Fruit fly (Drosophila melanogaster) whole organism, adult: Measurements from ENCODE around the gene Pif1.

Experiments used
- CG11617 ChIP-seq: fragments of 200-800 bp; sonication (Bioruptor generic); optimal IDR thresholded peaks from 2 replicates; lab custom pipeline; 2017; ENCODE audit warnings: mild to moderate bottlenecking, missing biosample characterization, missing genetic modification reagents, missing genetic modification characterization
- CG12768 ChIP-seq: fragments of 200-800 bp; sonication (Bioruptor generic); optimal IDR thresholded peaks from 2 replicates; lab custom pipeline; 2017; ENCODE audit warnings: missing biosample characterization, missing genetic modification characterization, mild to moderate bottlenecking, moderate library complexity, missing genetic modification reagents
- CG14711 ChIP-seq: fragments of 200-800 bp; sonication (Bioruptor generic); optimal IDR thresholded peaks from 2 replicates; lab custom pipeline; 2018; ENCODE audit warnings: missing biosample characterization, mild to moderate bottlenecking, missing genetic modification characterization, moderate library complexity
- CG1620 ChIP-seq: fragments of 200-800 bp; sonication (Bioruptor generic); optimal IDR thresholded peaks from 2 replicates; lab custom pipeline; 2016; ENCODE audit warnings: missing biosample characterization, missing genetic modification characterization
- CG33017 ChIP-seq: fragments of 200-800 bp; sonication (Bioruptor generic); optimal IDR thresholded peaks from 2 replicates; lab custom pipeline; 2018; ENCODE audit warnings: missing biosample characterization, mild to moderate bottlenecking, missing genetic modification characterization, moderate library complexity
- CG5204 ChIP-seq: fragments of 200-800 bp; sonication (Bioruptor generic); optimal IDR thresholded peaks from 2 replicates; lab custom pipeline; 2016; ENCODE audit warnings: missing biosample characterization, missing genetic modification characterization
- CG7045 ChIP-seq: fragments of 200-800 bp; sonication (Bioruptor generic); optimal IDR thresholded peaks from 2 replicates; lab custom pipeline; 2017; ENCODE audit warnings: missing biosample characterization, mild to moderate bottlenecking, missing genetic modification characterization
- CG7101 ChIP-seq: fragments of 200-800 bp; sonication (Bioruptor generic); optimal IDR thresholded peaks from 2 replicates; lab custom pipeline; 2018; ENCODE audit warnings: missing biosample characterization, mild to moderate bottlenecking, missing genetic modification characterization, moderate library complexity
- Clk ChIP-seq: fragments of 200-800 bp; sonication (Bioruptor generic); optimal IDR thresholded peaks from 2 replicates; lab custom pipeline; 2017; ENCODE audit warnings: missing biosample characterization, missing genetic modification characterization
- Crg-1 ChIP-seq: fragments of 200-800 bp; sonication (Bioruptor generic); optimal IDR thresholded peaks from 2 replicates; lab custom pipeline; 2016; ENCODE audit warnings: missing biosample characterization, missing genetic modification characterization
- Hr96 ChIP-seq: fragments of 200-800 bp; sonication (Bioruptor generic); optimal IDR thresholded peaks from 2 replicates; lab custom pipeline; 2016; ENCODE audit warnings: missing biosample characterization, missing genetic modification characterization
- Mnt ChIP-seq: fragments of 200-800 bp; sonication (Bioruptor generic); optimal IDR thresholded peaks from 2 replicates; lab custom pipeline; 2016; ENCODE audit warnings: missing biosample characterization, mild to moderate bottlenecking, missing genetic modification characterization
- bab1 ChIP-seq: fragments of 200-800 bp; sonication (Bioruptor generic); optimal IDR thresholded peaks from 3 replicates; lab custom pipeline; 2019; ENCODE audit warnings: missing biosample characterization, mild to moderate bottlenecking, missing genetic modification characterization, moderate library complexity
- cic ChIP-seq: fragments of 200-800 bp; sonication (Bioruptor generic); optimal IDR thresholded peaks from 2 replicates; lab custom pipeline; 2017; ENCODE audit warnings: missing biosample characterization, mild to moderate bottlenecking, missing genetic modification characterization, moderate library complexity
- cnc ChIP-seq, 2 experiments: fragments of >200 bp; optimal IDR thresholded peaks; 2 replicates each; lab custom pipeline; 2017
- kay ChIP-seq: fragments of 200-800 bp; sonication (Bioruptor generic); peaks from one replicate; lab custom pipeline; 2016; ENCODE audit warnings: missing biosample characterization, missing genetic modification characterization, borderline replicate concordance
- ovo ChIP-seq: fragments of 200-800 bp; sonication (Bioruptor generic); optimal IDR thresholded peaks from 2 replicates; lab custom pipeline; 2016; ENCODE audit warnings: missing biosample characterization, missing genetic modification characterization
- pad ChIP-seq: fragments of 200-800 bp; sonication (Bioruptor generic); optimal IDR thresholded peaks from 3 replicates; lab custom pipeline; 2017; ENCODE audit warnings: missing biosample characterization, missing genetic modification characterization, mild to moderate bottlenecking, moderate library complexity, missing genetic modification reagents
- tj ChIP-seq: fragments of 200-800 bp; sonication (Bioruptor generic); optimal IDR thresholded peaks from 3 replicates; lab custom pipeline; 2017; ENCODE audit warnings: missing biosample characterization, mild to moderate bottlenecking, missing genetic modification characterization, moderate library complexity
- toe ChIP-seq: fragments of 200-800 bp; sonication (Bioruptor generic); optimal IDR thresholded peaks from 2 replicates; lab custom pipeline; 2016; ENCODE audit warnings: missing biosample characterization, missing genetic modification characterization

Gene Pif1

DNA sequence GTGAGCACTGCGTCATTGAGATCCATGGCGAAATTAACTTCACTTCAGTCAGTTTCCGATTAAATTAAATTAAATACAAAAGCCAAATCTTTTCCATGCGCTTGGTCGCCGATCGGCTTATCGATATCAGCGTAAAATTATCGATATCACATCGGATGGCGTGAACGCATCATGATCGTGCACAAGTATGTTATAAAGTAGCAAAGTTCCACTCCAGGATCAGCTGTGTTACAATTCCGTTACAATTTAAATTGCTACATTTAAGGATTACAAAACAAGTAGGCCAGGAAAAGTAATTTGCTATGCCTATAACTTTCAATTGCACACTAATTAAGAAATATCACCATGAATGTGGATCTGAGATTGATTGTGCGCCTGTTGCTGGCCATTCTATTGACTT lies at the start of gene Pif1, which contains the start of gene CG31776:
Pif1 (minus strand) TSS at position 136 of the 400 bp plus-strand sequence.
CG31776 (plus strand) TSS at position 314 of the 400 bp plus-strand sequence.
- TF ChIP-seq CG14711 (tag; lab: Kevin White, UChicago) (no peak), ovo (GFP tag; lab: Kevin White, UChicago) (no peak), Crg-1 (GFP tag; lab: Kevin White, UChicago) (no peak), tj (GFP tag; lab: Kevin White, UChicago) (no peak), bab1 (GFP tag; lab: Kevin White, UChicago) (peak; percentile 40), CG7045 (GFP tag; lab: Kevin White, UChicago) (no peak), cnc (optimal IDR thresholded peaks at IDR 0.05; lab: Kevin White, UChicago) (peak in 1 of 2 experiments; percentile 12), Mnt (GFP tag; lab: Kevin White, UChicago) (peak; percentile 70)

DNA sequence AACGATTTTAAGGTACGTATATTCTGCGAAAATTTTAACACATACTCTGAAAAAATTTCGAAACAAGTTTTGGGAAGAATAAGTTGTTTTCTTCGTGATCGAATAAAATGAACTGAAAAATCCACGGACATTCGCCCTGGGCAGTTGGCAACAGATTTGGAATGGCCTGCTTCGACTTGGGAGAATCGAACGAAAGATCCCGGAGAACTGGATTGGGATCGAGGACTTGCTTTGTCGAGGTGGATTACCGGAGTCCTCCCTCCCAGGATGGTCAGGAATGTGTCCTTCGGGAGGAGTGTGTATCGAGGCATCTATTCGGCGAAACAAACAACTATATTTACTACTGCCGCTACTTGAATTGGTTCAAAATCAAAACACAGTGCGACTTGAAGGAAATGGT lies 49.7 kb upstream of the Pif1 start, which contains the start of the genes CG3213 and CG8851:
CG3213 (minus strand) TSS at position 101 of the 400 bp plus-strand sequence.
CG8851 (plus strand) TSS at position 127 of the 400 bp plus-strand sequence.
- no peak for TF ChIP-seq Hr96
- TF ChIP-seq kay (GFP tag; lab: Kevin White, UChicago): no peak
- TF ChIP-seq cnc (optimal IDR thresholded peaks at IDR 0.05; lab: Kevin White, UChicago): no peak
- no peak for TF ChIP-seq bab1 (GFP tag; lab: Kevin White, UChicago)
- TF ChIP-seq CG11617 (GFP tag; lab: Kevin White, UChicago): no peak
- no peak for TF ChIP-seq pad
- TF ChIP-seq Clk (GFP tag; lab: Kevin White, UChicago): no peak
- no peak for TF ChIP-seq tj (GFP tag; lab: Kevin White, UChicago)
- TF ChIP-seq CG33017 (tag; lab: Kevin White, UChicago): no peak
- no peak for TF ChIP-seq CG12768 (GFP tag; lab: Kevin White, UChicago)
- TF ChIP-seq cic (GFP tag; lab: Kevin White, UChicago): no peak
- TF ChIP-seq CG5204: no peak
- TF ChIP-seq CG1620 (GFP tag; lab: Kevin White, UChicago): no peak
- no peak for TF ChIP-seq Crg-1 (GFP tag; lab: Kevin White, UChicago)
- TF ChIP-seq Mnt (GFP tag; lab: Kevin White, UChicago): no peak
- TF ChIP-seq ovo (GFP tag; lab: Kevin White, UChicago): no peak
- TF ChIP-seq CG7045 (GFP tag; lab: Kevin White, UChicago): no peak
- no peak for TF ChIP-seq CG7101 (tag; lab: Kevin White, UChicago)

DNA sequence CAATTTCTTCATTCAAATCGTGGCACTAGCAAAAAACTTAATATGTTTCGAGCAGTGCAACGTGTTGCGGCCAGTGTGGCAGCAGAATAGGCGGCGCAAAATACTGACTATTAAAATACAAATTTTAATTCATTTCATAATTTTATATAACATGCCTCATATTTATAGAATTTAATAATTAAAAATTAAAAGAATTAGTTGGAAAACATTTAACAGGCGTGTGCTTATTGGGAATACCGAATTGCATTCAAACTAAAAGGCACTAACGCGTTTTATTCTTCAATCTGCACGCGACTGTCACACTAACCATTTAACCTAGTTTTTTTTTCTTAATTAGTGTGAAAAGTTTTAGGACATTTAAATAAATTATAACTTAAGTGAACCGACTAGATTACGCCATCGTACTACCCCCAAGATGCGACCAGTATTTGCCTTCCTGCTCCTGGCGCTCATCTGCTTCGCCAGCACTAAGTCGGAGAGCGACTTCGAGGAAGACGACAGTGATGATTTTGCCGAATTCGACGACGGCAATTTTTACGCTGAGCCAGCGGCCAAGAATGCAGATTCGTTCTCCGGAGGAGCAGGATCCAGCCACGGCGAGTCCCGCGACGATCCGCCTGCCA lies 44.9 kb upstream of the Pif1 start, which contains the start of the genes LeuRS and CG17593:
LeuRS (minus strand) TSS at position 88 of the 623 bp plus-strand sequence.
CG17593 (plus strand) TSS at position 304 of the 623 bp plus-strand sequence.
- peak; percentile 76 for TF ChIP-seq kay (GFP tag; lab: Kevin White, UChicago)
- TF ChIP-seq Clk (GFP tag; lab: Kevin White, UChicago): no peak
- no peak for TF ChIP-seq cic (GFP tag; lab: Kevin White, UChicago)
- TF ChIP-seq Mnt (GFP tag; lab: Kevin White, UChicago): peak; percentile 75
- TF ChIP-seq tj (GFP tag; lab: Kevin White, UChicago): peak; percentile 50
- TF ChIP-seq CG12768 (GFP tag; lab: Kevin White, UChicago): no peak
- TF ChIP-seq bab1 (GFP tag; lab: Kevin White, UChicago): peak; percentile 9

DNA sequence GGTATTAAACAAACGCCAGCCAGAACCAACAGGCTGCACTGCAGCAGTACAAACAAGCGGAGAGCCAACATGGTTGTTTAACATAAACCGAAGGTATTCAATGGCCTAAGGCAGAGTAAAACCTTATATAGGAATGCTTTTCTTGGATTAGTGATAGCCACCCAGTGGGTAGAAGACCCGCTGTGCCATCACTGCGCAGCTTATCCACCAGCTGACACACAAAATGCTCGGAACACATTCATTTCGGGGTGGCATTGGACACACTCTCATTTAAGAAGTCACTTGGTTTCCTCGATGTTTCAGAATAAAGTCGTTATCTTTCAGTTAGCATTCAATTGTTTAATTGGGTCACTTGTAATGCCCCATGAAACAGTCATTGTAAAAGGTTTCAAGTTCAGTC lies 40.2 kb upstream of the Pif1 start, which contains the start of gene CG31954:
CG31954 (minus strand) TSS at position 101 of the 400 bp plus-strand sequence.
- TF ChIP-seq CG7101 (tag; lab: Kevin White, UChicago): no peak
- TF ChIP-seq CG14711 (tag; lab: Kevin White, UChicago): no peak
- TF ChIP-seq CG5204: no peak
- TF ChIP-seq tj (GFP tag; lab: Kevin White, UChicago): no peak
- no peak for TF ChIP-seq CG1620 (GFP tag; lab: Kevin White, UChicago)
- TF ChIP-seq cnc (optimal IDR thresholded peaks at IDR 0.05; lab: Kevin White, UChicago): no peak
- no peak for TF ChIP-seq CG12768 (GFP tag; lab: Kevin White, UChicago)
- TF ChIP-seq pad: no peak
- TF ChIP-seq kay (GFP tag; lab: Kevin White, UChicago): no peak
- no peak for TF ChIP-seq Crg-1 (GFP tag; lab: Kevin White, UChicago)
- TF ChIP-seq toe (GFP tag; lab: Kevin White, UChicago): no peak
- TF ChIP-seq bab1 (GFP tag; lab: Kevin White, UChicago): no peak
- no peak for TF ChIP-seq CG7045 (GFP tag; lab: Kevin White, UChicago)

DNA sequence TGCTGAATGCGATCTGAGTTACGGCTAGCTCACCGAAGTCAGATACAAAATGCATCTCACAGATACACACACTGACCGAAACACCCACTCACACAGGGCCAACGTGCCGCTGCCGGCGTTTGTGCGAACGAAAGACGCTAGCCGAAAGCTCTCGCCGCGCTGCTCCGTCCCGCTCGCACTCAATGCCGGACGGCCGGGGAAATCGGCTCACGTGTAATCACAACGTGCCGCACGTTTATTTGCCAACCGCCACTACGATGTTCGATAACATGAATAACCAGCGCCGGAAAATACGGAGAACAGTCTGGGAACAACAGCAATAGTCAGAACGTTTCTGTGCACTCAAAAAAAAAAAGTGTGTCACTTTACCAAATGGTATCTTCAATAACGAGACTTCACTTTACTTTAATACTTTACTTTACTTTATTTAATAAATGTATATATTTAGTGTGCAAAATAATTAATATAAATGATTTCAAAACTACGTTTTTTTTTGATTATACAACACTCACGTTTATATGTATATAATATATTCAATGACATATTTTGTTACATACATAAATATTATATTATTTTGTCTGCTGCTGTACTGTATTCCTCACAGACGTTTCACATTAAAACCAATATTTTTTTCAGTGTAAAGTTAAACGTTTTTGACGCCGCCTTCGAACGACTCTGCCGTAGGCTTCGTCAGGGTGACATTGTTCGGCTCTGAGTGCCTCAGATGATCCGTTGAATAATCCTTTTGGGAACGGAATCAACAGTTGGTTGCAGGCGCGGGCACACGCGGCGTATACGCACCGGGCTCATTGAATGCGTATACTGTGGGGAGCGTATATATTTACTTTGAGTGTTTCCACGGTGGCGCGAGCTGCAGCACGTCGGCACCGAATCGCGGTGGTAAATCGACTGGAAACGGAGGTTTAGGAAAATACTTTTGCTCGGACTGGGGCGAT lies 37.7 kb upstream of the Pif1 start, which contains the start of gene tim:
tim (minus strand) TSS at position 911 of the 956 bp plus-strand sequence.
- TF ChIP-seq Clk (GFP tag; lab: Kevin White, UChicago) (peak; percentile 98), CG7101 (tag; lab: Kevin White, UChicago) (peak; percentile 94), CG33017 (tag; lab: Kevin White, UChicago) (peak; percentile 94), tj (GFP tag; lab: Kevin White, UChicago) (peak; percentile 52), CG5204 (peak; percentile 13), cic (GFP tag; lab: Kevin White, UChicago) (peak; percentile 92), toe (GFP tag; lab: Kevin White, UChicago) (peak; percentile 36), Hr96 (peak; percentile 1), Mnt (GFP tag; lab: Kevin White, UChicago) (peak; percentile 89), cnc (optimal IDR thresholded peaks at IDR 0.05; lab: Kevin White, UChicago) (no peak), CG1620 (GFP tag; lab: Kevin White, UChicago) (no peak), CG12768 (GFP tag; lab: Kevin White, UChicago) (peak; percentile 68), pad (peak; percentile 72), CG11617 (GFP tag; lab: Kevin White, UChicago) (peak; percentile 95), kay (GFP tag; lab: Kevin White, UChicago) (peak; percentile 43), CG7045 (GFP tag; lab: Kevin White, UChicago) (peak; percentile 90), CG14711 (tag; lab: Kevin White, UChicago) (peak; percentile 77), bab1 (GFP tag; lab: Kevin White, UChicago) (peak; percentile 62), ovo (GFP tag; lab: Kevin White, UChicago) (peak; percentile 59), Crg-1 (GFP tag; lab: Kevin White, UChicago) (peak; percentile 3)
